Worm (Caenorhabditis elegans) whole organism, young adult: Measurements from ENCODE around the gene str-6.

Source experiments
- B0261.1 ChIP-seq: sonication (generic microtip); optimal IDR thresholded peaks from 2 replicates; lab custom pipeline; 2016; ENCODE audit warnings: mild to moderate bottlenecking, missing genetic modification characterization, moderate library complexity, missing compliant biosample characterization
- F10E7.11 ChIP-seq: sonication (generic microtip); optimal IDR thresholded peaks from 2 replicates; lab custom pipeline; 2017; ENCODE audit warnings: mild to moderate bottlenecking, missing genetic modification characterization, moderate library complexity, missing compliant biosample characterization
- F22D6.2 ChIP-seq: sonication (generic microtip); optimal IDR thresholded peaks from 2 replicates; lab custom pipeline; 2016; ENCODE audit warnings: mild to moderate bottlenecking, missing genetic modification characterization, missing compliant biosample characterization
- F49E8.2 ChIP-seq: sonication (generic microtip); optimal IDR thresholded peaks from 3 replicates; lab custom pipeline; 2017; ENCODE audit warnings: missing genetic modification characterization, mild to moderate bottlenecking, missing compliant biosample characterization, antibody characterized with exemption, moderate library complexity; ENCODE audit not compliant: insufficient read depth
- F55B11.4 ChIP-seq: sonication (generic microtip); optimal IDR thresholded peaks from 2 replicates; lab custom pipeline; 2016; ENCODE audit warnings: missing compliant biosample characterization, missing genetic modification characterization, borderline replicate concordance; ENCODE audit not compliant: insufficient read depth
- F57A8.1 ChIP-seq: fragments of 200-800 bp; sonication (Bioruptor generic); optimal IDR thresholded peaks from 2 replicates; lab custom pipeline; 2018; ENCODE audit warnings: mild to moderate bottlenecking, missing genetic modification characterization, moderate library complexity, missing compliant biosample characterization
- F57C9.4 ChIP-seq: sonication (generic microtip); optimal IDR thresholded peaks from 2 replicates; lab custom pipeline; 2017; ENCODE audit warnings: mild to moderate bottlenecking, missing genetic modification characterization, missing compliant biosample characterization
- K11D2.4 ChIP-seq: fragments of 200-800 bp; sonication (Bioruptor generic); IDR thresholded peaks from 2 replicates; pipeline ENCODE4 v1.3.6; 2022; ENCODE audit warnings: missing genetic modification reagents, missing genetic modification characterization, missing compliant biosample characterization
- Y53F4B.3 ChIP-seq: fragments of 200-800 bp; sonication (Bioruptor generic); IDR thresholded peaks from 2 replicates; pipeline ENCODE4 v1.3.6; 2022; ENCODE audit warnings: missing genetic modification reagents, missing genetic modification characterization, missing compliant biosample characterization
- Y56A3A.18 ChIP-seq: fragments of 200-800 bp; sonication (Bioruptor generic); IDR thresholded peaks from 2 replicates; pipeline ENCODE4 v1.3.6; 2022; ENCODE audit warnings: missing genetic modification reagents, missing genetic modification characterization, missing compliant biosample characterization
- attf-3 ChIP-seq: fragments of 200-800 bp; sonication (Bioruptor generic); conservative IDR thresholded peaks from 2 replicates; pipeline ENCODE4 v1.3.6; 2022; ENCODE audit warnings: missing genetic modification reagents, missing genetic modification characterization, missing compliant biosample characterization
- attf-5 ChIP-seq: fragments of 200-800 bp; sonication (Bioruptor generic); optimal IDR thresholded peaks from 2 replicates; lab custom pipeline; 2018; ENCODE audit warnings: mild to moderate bottlenecking, missing genetic modification characterization, missing compliant biosample characterization
- ccch-3 ChIP-seq: fragments of 200-800 bp; sonication (Bioruptor generic); optimal IDR thresholded peaks from 2 replicates; lab custom pipeline; 2018; ENCODE audit warnings: mild to moderate bottlenecking, missing genetic modification characterization, missing compliant biosample characterization
- ceh-27 ChIP-seq: fragments of 200-800 bp; sonication (Bioruptor generic); optimal IDR thresholded peaks from 2 replicates; lab custom pipeline; 2018; ENCODE audit warnings: mild to moderate bottlenecking, missing genetic modification characterization, moderate library complexity, missing compliant biosample characterization
- ceh-40 ChIP-seq: fragments of 200-800 bp; sonication (Bioruptor generic); IDR thresholded peaks from 2 replicates; pipeline ENCODE4 v1.3.6; 2022; ENCODE audit warnings: missing genetic modification characterization, missing compliant biosample characterization
- chd-7 ChIP-seq: sonication (generic microtip); optimal IDR thresholded peaks from 2 replicates; lab custom pipeline; 2016; ENCODE audit warnings: mild to moderate bottlenecking, missing genetic modification characterization, moderate library complexity, missing compliant biosample characterization
- die-1 ChIP-seq: sonication (generic microtip); optimal IDR thresholded peaks from 2 replicates; lab custom pipeline; 2016; ENCODE audit warnings: missing genotype, mild to moderate bottlenecking, missing genetic modification characterization, missing compliant biosample characterization
- egl-18 ChIP-seq: fragments of 200-800 bp; sonication (Bioruptor generic); IDR thresholded peaks from 2 replicates; pipeline ENCODE4 v1.3.6; 2022; ENCODE audit warnings: missing genetic modification reagents, missing genetic modification characterization, missing compliant biosample characterization
- egrh-3 ChIP-seq: fragments of 200-800 bp; sonication (Bioruptor generic); IDR thresholded peaks from 2 replicates; pipeline ENCODE4 v1.3.6; 2022; ENCODE audit warnings: missing genetic modification reagents, missing genetic modification characterization, missing compliant biosample characterization
- ekl-4 ChIP-seq: fragments of 200-800 bp; sonication (Bioruptor generic); IDR thresholded peaks from 2 replicates; pipeline ENCODE4 v1.3.6; 2022; ENCODE audit warnings: missing genetic modification reagents, missing genetic modification characterization, missing compliant biosample characterization
- gei-17 ChIP-seq: fragments of 200-800 bp; sonication (Bioruptor generic); optimal IDR thresholded peaks from 2 replicates; lab custom pipeline; 2018; ENCODE audit warnings: mild to moderate bottlenecking, missing genetic modification characterization, missing compliant biosample characterization
- him-1 ChIP-seq: sonication (generic microtip); optimal IDR thresholded peaks from 2 replicates; lab custom pipeline; 2016; ENCODE audit warnings: missing genotype, missing genetic modification reagents, missing genetic modification characterization, missing compliant biosample characterization
- hlh-12 ChIP-seq: sonication (generic microtip); optimal IDR thresholded peaks from 2 replicates; lab custom pipeline; 2016; ENCODE audit warnings: missing genetic modification characterization, missing compliant biosample characterization
- hmg-1.2 ChIP-seq: fragments of 200-800 bp; sonication (Bioruptor generic); IDR thresholded peaks from 2 replicates; pipeline ENCODE4 v1.3.6; 2022; ENCODE audit warnings: missing genetic modification reagents, missing genetic modification characterization, missing compliant biosample characterization
- hrde-1 ChIP-seq: sonication (generic microtip); optimal IDR thresholded peaks from 2 replicates; lab custom pipeline; 2016; ENCODE audit warnings: missing genetic modification characterization, mild to moderate bottlenecking, missing compliant biosample characterization, moderate library complexity, missing genotype, missing genetic modification reagents, borderline replicate concordance
- hsf-1 ChIP-seq: fragments of 200-800 bp; sonication (Bioruptor generic); IDR thresholded peaks from 2 replicates; pipeline ENCODE4 v1.3.6; 2022; ENCODE audit warnings: missing genetic modification reagents, missing genetic modification characterization, missing compliant biosample characterization
- let-526 ChIP-seq: fragments of 200-800 bp; sonication (Bioruptor generic); IDR thresholded peaks from 2 replicates; pipeline ENCODE4 v1.3.6; 2022; ENCODE audit warnings: missing genetic modification reagents, missing genetic modification characterization, missing compliant biosample characterization
- lin-35 ChIP-seq, 3 experiments: fragments of 150-350 bp in 2 of 3; sonication (generic microtip) in 1 of 3; optimal IDR thresholded peaks; 2 replicates each; lab custom pipeline; 2014 to 2018; ENCODE audit warnings: missing biosample characterization in 3 of 3, missing genetic modification characterization in 3 of 3, missing genetic modification reagents in 3 of 3
- lin-40 ChIP-seq: sonication (generic microtip); optimal IDR thresholded peaks from 2 replicates; lab custom pipeline; 2016; ENCODE audit warnings: missing genetic modification characterization, mild to moderate bottlenecking, missing compliant biosample characterization, missing genotype, missing genetic modification reagents
- lsy-27 ChIP-seq: sonication (generic microtip); optimal IDR thresholded peaks from 2 replicates; lab custom pipeline; 2017; ENCODE audit warnings: missing genetic modification characterization, mild to moderate bottlenecking, missing compliant biosample characterization, antibody characterized with exemption, missing genotype, borderline replicate concordance; ENCODE audit not compliant: insufficient read depth
- madf-3 ChIP-seq: fragments of 200-800 bp; sonication (Bioruptor generic); IDR thresholded peaks from 2 replicates; pipeline ENCODE4 v1.3.6; 2022; ENCODE audit warnings: missing genetic modification reagents, missing genetic modification characterization, missing compliant biosample characterization
- madf-8 ChIP-seq: fragments of 200-800 bp; sonication (Bioruptor generic); conservative IDR thresholded peaks from 2 replicates; pipeline ENCODE4 v1.3.6; 2022; ENCODE audit warnings: missing genetic modification reagents, missing genetic modification characterization, missing compliant biosample characterization
- mel-28 ChIP-seq: sonication (generic microtip); optimal IDR thresholded peaks from 2 replicates; lab custom pipeline; 2016; ENCODE audit warnings: borderline replicate concordance, mild to moderate bottlenecking, missing genetic modification characterization, missing compliant biosample characterization
- nfya-1 ChIP-seq: sonication (generic microtip); optimal IDR thresholded peaks from 2 replicates; lab custom pipeline; 2017; ENCODE audit warnings: antibody characterized with exemption, missing compliant biosample characterization, missing genetic modification characterization, borderline replicate concordance; ENCODE audit not compliant: insufficient read depth
- nfyb-1 ChIP-seq: fragments of 200-800 bp; sonication (Bioruptor generic); IDR thresholded peaks from 2 replicates; pipeline ENCODE4 v1.3.6; 2022; ENCODE audit warnings: missing genetic modification reagents, missing genetic modification characterization, missing compliant biosample characterization
- nhr-80 ChIP-seq: sonication (generic microtip); optimal IDR thresholded peaks from 2 replicates; lab custom pipeline; 2016; ENCODE audit warnings: missing genetic modification characterization, missing compliant biosample characterization
- nhr-90 ChIP-seq: sonication (generic microtip); optimal IDR thresholded peaks from 2 replicates; lab custom pipeline; 2016; ENCODE audit warnings: missing genotype, mild to moderate bottlenecking, missing genetic modification characterization, missing compliant biosample characterization
- pbrm-1 ChIP-seq: fragments of 200-800 bp; sonication (Bioruptor generic); IDR thresholded peaks from 2 replicates; pipeline ENCODE4 v1.3.6; 2022; ENCODE audit warnings: missing genetic modification reagents, missing genetic modification characterization, missing compliant biosample characterization
- pha-4 ChIP-seq: fragments of 150-350 bp; sonication (generic microtip); optimal IDR thresholded peaks from 2 replicates; lab custom pipeline; 2014; ENCODE audit warnings: missing biosample characterization, missing genetic modification reagents, missing genetic modification characterization
- repo-1 ChIP-seq: sonication (generic microtip); optimal IDR thresholded peaks from 2 replicates; lab custom pipeline; 2017; ENCODE audit warnings: mild to moderate bottlenecking, missing genetic modification characterization, missing compliant biosample characterization
- snpc-4 ChIP-seq, 5 experiments: fragments of 150-350 bp in 1 of 5; sonication (generic microtip) in 4 of 5; optimal IDR thresholded peaks; 2 replicates each; lab custom pipeline; 2014 to 2018; ENCODE audit warnings: missing genetic modification characterization in 5 of 5, missing biosample characterization in 3 of 5, antibody characterized with exemption in 2 of 5, mild to moderate bottlenecking in 2 of 5, missing compliant biosample characterization in 2 of 5, missing genotype in 2 of 5, moderate library complexity in 2 of 5, missing genetic modification reagents in 1 of 5
- somi-1 ChIP-seq: fragments of 200-800 bp; sonication (Bioruptor generic); optimal IDR thresholded peaks from 2 replicates; lab custom pipeline; 2018; ENCODE audit warnings: mild to moderate bottlenecking, missing genetic modification characterization, missing compliant biosample characterization
- sptf-2 ChIP-seq: fragments of 200-800 bp; sonication (Bioruptor generic); optimal IDR thresholded peaks from 2 replicates; lab custom pipeline; 2018; ENCODE audit warnings: mild to moderate bottlenecking, missing genetic modification characterization, missing compliant biosample characterization
- unc-62 ChIP-seq: fragments of 150-350 bp; optimal IDR thresholded peaks from 2 replicates; lab custom pipeline; 2014; ENCODE audit warnings: missing biosample characterization, missing genetic modification reagents, missing genetic modification characterization
- zfh-2 ChIP-seq: fragments of 200-800 bp; sonication (Bioruptor generic); conservative IDR thresholded peaks from 2 replicates; pipeline ENCODE4 v1.3.6; 2022; ENCODE audit warnings: missing genetic modification reagents, missing genetic modification characterization, missing compliant biosample characterization
- zim-3 ChIP-seq: sonication (generic microtip); optimal IDR thresholded peaks from 2 replicates; lab custom pipeline; 2017; ENCODE audit warnings: mild to moderate bottlenecking, missing genetic modification characterization, moderate library complexity, missing compliant biosample characterization
- ztf-18 ChIP-seq: sonication (generic microtip); optimal IDR thresholded peaks from 2 replicates; lab custom pipeline; 2016; ENCODE audit warnings: missing genotype, mild to moderate bottlenecking, missing genetic modification characterization, missing compliant biosample characterization

str-6 gene

ce11 chrV:15766122-15766594 lies 16.1 kb upstream of the str-6 start, which contains the start of the genes haf-3 and F57A10.2 (continued):
- TF ChIP-seq gei-17 (GFP tag; lab: Kevin White, UChicago) (peak; percentile 48), ekl-4 (GFP tag; lab: Robert Waterston, UW) (peak; percentile 82), F22D6.2 (peak; percentile 12), nfya-1 (tag; lab: Kevin White, UChicago) (no peak), somi-1 (GFP tag; lab: Kevin White, UChicago) (peak; percentile 31), lin-40 (tag; lab: Kevin White, UChicago) (peak; percentile 93), die-1 (tag; lab: Kevin White, UChicago) (no peak), unc-62 (no peak), hsf-1 (peak; percentile 82), hlh-12 (tag; lab: Kevin White, UChicago) (no peak), F57C9.4 (no peak), madf-8 (GFP tag; lab: Robert Waterston, UW) (peak; percentile 62), sptf-2 (no peak), Y53F4B.3 (GFP tag; lab: Robert Waterston, UW) (no peak), hmg-1.2 (peak; percentile 57), attf-3 (GFP tag; lab: Robert Waterston, UW) (peak; percentile 70), ccch-3 (GFP tag; lab: Kevin White, UChicago) (no peak), attf-5 (peak; percentile 50), zfh-2 (no peak), zim-3 (tag; lab: Kevin White, UChicago) (no peak), hrde-1 (tag; lab: Kevin White, UChicago) (no peak), nfyb-1 (peak; percentile 92), nhr-80 (peak; percentile 28), B0261.1 (peak; percentile 34), ztf-18 (tag; lab: Kevin White, UChicago) (peak; percentile 98), snpc-4 (GFP tag; optimal IDR thresholded peaks at IDR 0.05; lab: Kevin White, UChicago) (peak; percentile 36), snpc-4 (tag; optimal IDR thresholded peaks at IDR 0.05; lab: Kevin White, UChicago) (peak; percentile 70 to 86 (median 81)), egl-18 (no peak), chd-7 (tag; lab: Kevin White, UChicago) (peak; percentile 38), repo-1 (peak; percentile 70), nhr-90 (tag; lab: Kevin White, UChicago) (no peak), pbrm-1 (GFP tag; lab: Robert Waterston, UW) (peak; percentile 92), egrh-3 (GFP tag; lab: Robert Waterston, UW) (no peak), F55B11.4 (tag; lab: Kevin White, UChicago) (no peak), ceh-40 (GFP tag; lab: Robert Waterston, UW) (no peak), let-526 (0 out of 2 replicates have a peak, but pooled peaks have one; percentile 32), madf-3 (GFP tag; lab: Robert Waterston, UW) (peak; percentile 81; the same call in 1 of the 2 replicates), ceh-27 (GFP tag; lab: Kevin White, UChicago) (peak; percentile 65), F10E7.11 (tag; lab: Kevin White, UChicago) (no peak), lin-35 (GFP tag; optimal IDR thresholded peaks at IDR 0.05; lab: Kevin White, UChicago) (peak; percentile 81 to 97 (median 92)), mel-28 (tag; lab: Kevin White, UChicago) (no peak), lsy-27 (no peak), F49E8.2 (tag; lab: Kevin White, UChicago) (peak; percentile 35), F57A8.1 (GFP tag; lab: Kevin White, UChicago) (no peak), pha-4 (tag; lab: Kevin White, UChicago) (peak; percentile 86), K11D2.4 (GFP tag; lab: Robert Waterston, UW) (peak; percentile 81), him-1 (tag; lab: Kevin White, UChicago) (peak; percentile 65), Y56A3A.18 (peak; percentile 71)
